Fruit fly (Drosophila melanogaster): ENCODE measurements around the gene Ir8a.

Ir8a gene

dm6 chrX:9255964-9256520 is 19.7 kb upstream of the Ir8a start, which contains the start of gene ric8a:
Gene ric8a, plus strand, starts transcription at chrX:9256168.
- TF ChIP-seq ttk (GFP tag; IDR thresholded peaks at IDR 0.05) (no peak), CG31388 (GFP tag; optimal IDR thresholded peaks at IDR 0.05) (no peak), nerfin-2 (GFP tag; IDR thresholded peaks at IDR 0.05; ENCODE audit: partially characterized antibody) (peak; percentile 52; the same call in 1 of the 2 replicates), shn (GFP tag; optimal IDR thresholded peaks at IDR 0.05) (no peak), CG16815 (GFP tag; optimal IDR thresholded peaks at IDR 0.05) (no peak), CG11398 (GFP tag; optimal IDR thresholded peaks at IDR 0.05) (no peak), CG15601 (tag; optimal IDR thresholded peaks at IDR 0.05) (peak; percentile 21), salm (tag; optimal IDR thresholded peaks at IDR 0.05) (no peak), Rfx (GFP tag; IDR thresholded peaks at IDR 0.05) (peak; percentile 54), CG7839 (tag; optimal IDR thresholded peaks at IDR 0.05) (no peak), emc (GFP tag; optimal IDR thresholded peaks at IDR 0.05) (no peak), sr (GFP tag; IDR thresholded peaks at IDR 0.05) (no peak), CG42726 (GFP tag; IDR thresholded peaks at IDR 0.05; ENCODE audit: partially characterized antibody) (peak; percentile 86), BEAF-32 (GFP tag; optimal IDR thresholded peaks at IDR 0.05) (peak; percentile 81), Abd-B (GFP tag; optimal IDR thresholded peaks at IDR 0.05) (peak; percentile 32), kni (GFP tag; optimal IDR thresholded peaks at IDR 0.05) (no peak), psq (GFP tag; optimal IDR thresholded peaks at IDR 0.05) (no peak), sna (GFP tag; IDR thresholded peaks at IDR 0.05; ENCODE audit: partially characterized antibody) (peak; percentile 72; the same call in 1 of the 2 replicates), CG8765 (GFP tag; IDR thresholded peaks at IDR 0.05) (no peak), luna (GFP tag; optimal IDR thresholded peaks at IDR 0.05) (no peak), CG3281 (GFP tag; optimal IDR thresholded peaks at IDR 0.05) (no peak), CG7372 (GFP tag; IDR thresholded peaks at IDR 0.05) (no peak), HmgD (GFP tag; optimal IDR thresholded peaks at IDR 0.05) (no peak), tio (GFP tag; optimal IDR thresholded peaks at IDR 0.05) (no peak), Asciz (GFP tag; optimal IDR thresholded peaks at IDR 0.05) (no peak), Fer1 (GFP tag; optimal IDR thresholded peaks at IDR 0.05) (no peak), pzg (GFP tag; optimal IDR thresholded peaks at IDR 0.05) (peak; percentile 54), CG32772 (GFP tag; IDR thresholded peaks at IDR 0.05) (no peak), CG7928 (GFP tag; optimal IDR thresholded peaks at IDR 0.05) (no peak), bbx (GFP tag; IDR thresholded peaks at IDR 0.05; ENCODE audit: partially characterized antibody) (peak; percentile 77), Dp (GFP tag; optimal IDR thresholded peaks at IDR 0.05) (peak; percentile 30), bcd (GFP tag; optimal IDR thresholded peaks at IDR 0.05) (no peak), so (GFP tag; IDR thresholded peaks at IDR 0.05) (no peak), ewg (GFP tag; optimal IDR thresholded peaks at IDR 0.05) (no peak), wdn (GFP tag; IDR thresholded peaks at IDR 0.05) (no peak), CG15514 (GFP tag; optimal IDR thresholded peaks at IDR 0.05) (peak; percentile 37), Lhr (GFP tag; optimal IDR thresholded peaks at IDR 0.05) (no peak), Dref (GFP tag; IDR thresholded peaks at IDR 0.05) (peak; percentile 53), CG4617 (GFP tag; optimal IDR thresholded peaks at IDR 0.05; ENCODE audit: borderline replicate concordance) (peak; percentile 82), stc (GFP tag; IDR thresholded peaks at IDR 0.05) (no peak), CG2202 (tag; optimal IDR thresholded peaks at IDR 0.05) (no peak), sd (tag; optimal IDR thresholded peaks at IDR 0.05) (no peak), MBD-R2 (GFP tag; IDR thresholded peaks at IDR 0.05) (peak; percentile 79), CoRest (tag; optimal IDR thresholded peaks at IDR 0.05) (peak; percentile 36), CG12299 (tag; optimal IDR thresholded peaks at IDR 0.05) (no peak), tap (tag; optimal IDR thresholded peaks at IDR 0.05) (no peak), CG7963 (GFP tag; IDR thresholded peaks at IDR 0.05; ENCODE audit: partially characterized antibody) (peak; percentile 51; the same call in 1 of the 3 replicates), CG8359 (GFP tag; optimal IDR thresholded peaks at IDR 0.05; ENCODE audit: borderline replicate concordance) (no peak), Tbp (GFP tag; optimal IDR thresholded peaks at IDR 0.05) (no peak), Awh (GFP tag; IDR thresholded peaks at IDR 0.05) (no peak)
